Worm (Caenorhabditis elegans) whole organism, L1 larva: ENCODE results near the gene vit-4.

Experiments
- C34B4.2 ChIP-seq: sonication (generic microtip); optimal IDR thresholded peaks from 2 replicates; lab custom pipeline; 2017; ENCODE audit warnings: mild to moderate bottlenecking, missing genetic modification characterization, missing compliant biosample characterization
- F16B12.6 ChIP-seq: fragments of 150-350 bp; optimal IDR thresholded peaks from 2 replicates; lab custom pipeline; 2014; ENCODE audit warnings: missing biosample characterization, missing genetic modification characterization
- aha-1 ChIP-seq: fragments of 150-350 bp; optimal IDR thresholded peaks from 2 replicates; lab custom pipeline; 2014; ENCODE audit warnings: missing biosample characterization, missing genetic modification characterization
- alr-1 ChIP-seq: fragments of 200-800 bp; sonication (Bioruptor generic); optimal IDR thresholded peaks from 2 replicates; lab custom pipeline; 2018; ENCODE audit warnings: borderline replicate concordance, mild to moderate bottlenecking, missing genetic modification characterization, missing compliant biosample characterization
- aly-2 ChIP-seq: fragments of 150-350 bp; optimal IDR thresholded peaks from 2 replicates; lab custom pipeline; 2014; ENCODE audit warnings: missing biosample characterization, missing genetic modification characterization
- blmp-1 ChIP-seq: fragments of 150-350 bp; optimal IDR thresholded peaks from 2 replicates; lab custom pipeline; 2014; ENCODE audit warnings: missing biosample characterization, missing genetic modification characterization
- ceh-63 ChIP-seq: fragments of 200-800 bp; sonication (Bioruptor generic); optimal IDR thresholded peaks from 2 replicates; lab custom pipeline; 2018; ENCODE audit warnings: mild to moderate bottlenecking, missing genetic modification characterization, missing compliant biosample characterization
- ceh-8 ChIP-seq: fragments of 200-800 bp; sonication (Bioruptor generic); optimal IDR thresholded peaks from 2 replicates; lab custom pipeline; 2018; ENCODE audit warnings: mild to moderate bottlenecking, missing genetic modification characterization, moderate library complexity, missing compliant biosample characterization
- efl-1 ChIP-seq, 4 experiments: fragments of 150-350 bp; optimal IDR thresholded peaks in 3 of 4; peaks in 1 of 4; 1 replicate in 1 of 4; 2 replicates in 3 of 4; lab custom pipeline; 2014; ENCODE audit warnings: missing biosample characterization in 2 of 4, missing genetic modification characterization in 2 of 4, missing genetic modification reagents in 2 of 4
- elt-2 ChIP-seq: sonication (generic microtip); optimal IDR thresholded peaks from 2 replicates; lab custom pipeline; 2016; ENCODE audit warnings: missing genetic modification characterization, mild to moderate bottlenecking, inconsistent platforms, missing compliant biosample characterization, missing genetic modification reagents
- elt-3 ChIP-seq, 6 experiments: fragments of 150-350 bp in 1 of 6; sonication (generic microtip); optimal IDR thresholded peaks; 2 replicates each; lab custom pipeline; 2017 to 2018; ENCODE audit warnings: missing biosample characterization in 6 of 6, missing genetic modification characterization in 6 of 6, inconsistent platforms in 1 of 6
- fkh-8 ChIP-seq: sonication (generic microtip); optimal IDR thresholded peaks from 2 replicates; lab custom pipeline; 2016; ENCODE audit warnings: mild to moderate bottlenecking, missing genetic modification characterization, missing compliant biosample characterization
- hlh-17 ChIP-seq: fragments of 200-800 bp; sonication (Bioruptor generic); optimal IDR thresholded peaks from 2 replicates; lab custom pipeline; 2018; ENCODE audit warnings: missing genetic modification characterization, mild to moderate bottlenecking, missing compliant biosample characterization, moderate library complexity, borderline replicate concordance
- hlh-4 ChIP-seq: sonication (generic microtip); optimal IDR thresholded peaks from 2 replicates; lab custom pipeline; 2016; ENCODE audit warnings: mild to moderate bottlenecking, missing genetic modification characterization, missing compliant biosample characterization
- irx-1 ChIP-seq: sonication (generic microtip); optimal IDR thresholded peaks from 2 replicates; lab custom pipeline; 2016; ENCODE audit warnings: missing genetic modification characterization, missing compliant biosample characterization
- isw-1 ChIP-seq: fragments of 200-800 bp; sonication (Bioruptor generic); IDR thresholded peaks from 2 replicates; pipeline ENCODE4 v1.3.6; 2022; ENCODE audit warnings: missing genetic modification characterization, missing compliant biosample characterization
- jun-1 ChIP-seq: fragments of 150-350 bp; optimal IDR thresholded peaks from 2 replicates; lab custom pipeline; 2014; ENCODE audit warnings: missing biosample characterization, missing genetic modification reagents, missing genetic modification characterization
- lin-13 ChIP-seq: fragments of 150-350 bp; optimal IDR thresholded peaks from 2 replicates; lab custom pipeline; 2014; ENCODE audit warnings: missing biosample characterization, missing genetic modification reagents, missing genetic modification characterization
- lin-14 ChIP-seq: fragments of 200-800 bp; sonication (Bioruptor generic); optimal IDR thresholded peaks from 2 replicates; lab custom pipeline; 2018; ENCODE audit warnings: mild to moderate bottlenecking, missing genetic modification characterization, moderate library complexity, missing compliant biosample characterization
- lin-35 ChIP-seq, 2 experiments: fragments of 150-350 bp; optimal IDR thresholded peaks; 2 replicates each; lab custom pipeline; 2014; ENCODE audit warnings: missing biosample characterization in 2 of 2, missing genetic modification characterization in 2 of 2, missing genetic modification reagents in 2 of 2
- lir-3 ChIP-seq: sonication (generic microtip); optimal IDR thresholded peaks from 2 replicates; lab custom pipeline; 2016; ENCODE audit warnings: mild to moderate bottlenecking, missing genetic modification characterization, moderate library complexity, missing compliant biosample characterization; ENCODE audit not compliant: poor library complexity
- lsy-2 ChIP-seq, 2 experiments: fragments of 150-350 bp; optimal IDR thresholded peaks; 2 replicates each; lab custom pipeline; 2014; ENCODE audit warnings: missing biosample characterization in 2 of 2, missing genetic modification characterization in 2 of 2
- mdl-1 ChIP-seq, 2 experiments: fragments of 150-350 bp; optimal IDR thresholded peaks; 2 replicates each; lab custom pipeline; 2014 to 2017; ENCODE audit warnings: missing biosample characterization in 2 of 2, missing genetic modification characterization in 2 of 2, inconsistent platforms in 1 of 2
- mef-2 ChIP-seq: fragments of 150-350 bp; optimal IDR thresholded peaks from 2 replicates; lab custom pipeline; 2014; ENCODE audit warnings: missing biosample characterization, missing genetic modification characterization
- mep-1 ChIP-seq: fragments of 150-350 bp; optimal IDR thresholded peaks from 2 replicates; lab custom pipeline; 2014; ENCODE audit warnings: missing biosample characterization, missing genetic modification characterization
- nhr-12 ChIP-seq: sonication (generic microtip); optimal IDR thresholded peaks from 2 replicates; lab custom pipeline; 2017; ENCODE audit warnings: missing biosample characterization, missing genetic modification characterization
- nhr-237 ChIP-seq: fragments of 150-350 bp; optimal IDR thresholded peaks from 2 replicates; lab custom pipeline; 2014; ENCODE audit warnings: missing biosample characterization, missing genetic modification characterization
- nhr-47 ChIP-seq: sonication (generic microtip); optimal IDR thresholded peaks from 2 replicates; lab custom pipeline; 2016; ENCODE audit warnings: mild to moderate bottlenecking, missing genetic modification characterization, moderate library complexity, missing compliant biosample characterization
- nhr-71 ChIP-seq: sonication (generic microtip); optimal IDR thresholded peaks from 2 replicates; lab custom pipeline; 2016; ENCODE audit warnings: mild to moderate bottlenecking, missing genetic modification characterization, moderate library complexity, missing compliant biosample characterization
- nhr-76 ChIP-seq: sonication (generic microtip); optimal IDR thresholded peaks from 2 replicates; lab custom pipeline; 2017; ENCODE audit warnings: missing biosample characterization, missing genetic modification characterization
- nhr-85 ChIP-seq: sonication (generic microtip); peaks from one replicate; lab custom pipeline; 2016; ENCODE audit warnings: missing genetic modification characterization, inconsistent platforms, missing compliant biosample characterization
- nhr-90 ChIP-seq: sonication (generic microtip); optimal IDR thresholded peaks from 2 replicates; lab custom pipeline; 2016; ENCODE audit warnings: mild to moderate bottlenecking, missing genetic modification characterization, missing compliant biosample characterization; ENCODE audit not compliant: poor library complexity
- pag-3 ChIP-seq: sonication (generic microtip); optimal IDR thresholded peaks from 2 replicates; lab custom pipeline; 2017; ENCODE audit warnings: missing genetic modification characterization, mild to moderate bottlenecking, missing compliant biosample characterization, antibody characterized with exemption, borderline replicate concordance; ENCODE audit not compliant: insufficient read depth
- pax-3 ChIP-seq: fragments of 200-800 bp; sonication (Bioruptor generic); optimal IDR thresholded peaks from 2 replicates; lab custom pipeline; 2018; ENCODE audit warnings: mild to moderate bottlenecking, missing genetic modification characterization, moderate library complexity, missing compliant biosample characterization
- pqm-1 ChIP-seq: sonication (generic microtip); optimal IDR thresholded peaks from 3 replicates; lab custom pipeline; 2017; ENCODE audit warnings: missing biosample characterization, missing genetic modification characterization
- snpc-4 ChIP-seq: fragments of 150-350 bp; optimal IDR thresholded peaks from 2 replicates; lab custom pipeline; 2014; ENCODE audit warnings: missing biosample characterization, missing genetic modification characterization
- sup-37 ChIP-seq: fragments of 200-800 bp; sonication (Bioruptor generic); optimal IDR thresholded peaks from 2 replicates; lab custom pipeline; 2018; ENCODE audit warnings: mild to moderate bottlenecking, missing genetic modification characterization, missing compliant biosample characterization
- swsn-7 ChIP-seq: sonication (generic microtip); optimal IDR thresholded peaks from 2 replicates; lab custom pipeline; 2016; ENCODE audit warnings: missing genetic modification characterization, missing compliant biosample characterization
- tlp-1 ChIP-seq: fragments of 150-350 bp; optimal IDR thresholded peaks from 2 replicates; lab custom pipeline; 2014; ENCODE audit warnings: missing biosample characterization, missing genetic modification characterization
- unc-130 ChIP-seq: fragments of 150-350 bp; optimal IDR thresholded peaks from 2 replicates; lab custom pipeline; 2017; ENCODE audit warnings: missing biosample characterization, missing genetic modification characterization, inconsistent platforms
- unc-30 ChIP-seq: sonication (generic microtip); optimal IDR thresholded peaks from 2 replicates; lab custom pipeline; 2017; ENCODE audit warnings: missing biosample characterization, missing genetic modification characterization
- vab-15 ChIP-seq: sonication (generic microtip); optimal IDR thresholded peaks from 2 replicates; lab custom pipeline; 2017; ENCODE audit warnings: missing genotype, mild to moderate bottlenecking, missing genetic modification characterization, missing compliant biosample characterization
- ztf-11 ChIP-seq, 2 experiments: sonication (generic microtip); optimal IDR thresholded peaks; 2 replicates each; lab custom pipeline; 2016 to 2017; ENCODE audit warnings: missing genetic modification characterization in 2 of 2, missing biosample characterization in 1 of 2, missing compliant biosample characterization in 1 of 2

vit-4 gene

ce11 chrX:3576239-3576638, 12.5 kb upstream of the vit-4 start, which contains the start of gene ckc-1:
Gene ckc-1, plus strand, starts transcription at chrX:3576606.
- TF ChIP-seq mef-2 (no peak), nhr-12 (tag; lab: Kevin White, UChicago) (no peak), nhr-237 (tag; lab: Kevin White, UChicago) (no peak), nhr-71 (tag; lab: Kevin White, UChicago) (peak; percentile 10), elt-3 (tag; optimal IDR thresholded peaks at IDR 0.05; lab: Kevin White, UChicago) (peak in 3 of 6 experiments; percentile 13 to 63 (median 33)), aly-2 (tag; lab: Kevin White, UChicago) (no peak), lin-13 (GFP tag; lab: Kevin White, UChicago) (no peak), aha-1 (tag; lab: Kevin White, UChicago) (no peak), pqm-1 (tag; lab: Kevin White, UChicago) (peak; percentile 87), nhr-90 (tag; lab: Kevin White, UChicago) (peak; percentile 31), vab-15 (no peak), unc-130 (tag; lab: Kevin White, UChicago) (no peak), lin-14 (GFP tag; lab: Kevin White, UChicago) (peak; percentile 29), C34B4.2 (tag; lab: Kevin White, UChicago) (no peak), pag-3 (no peak), hlh-4 (tag; lab: Kevin White, UChicago) (no peak), lsy-2 (tag; optimal IDR thresholded peaks at IDR 0.05; lab: Kevin White, UChicago) (peak in 1 of 2 experiments; percentile 36), isw-1 (GFP tag; lab: Robert Waterston, UW) (no peak), nhr-85 (tag; lab: Kevin White, UChicago) (no peak), mep-1 (tag; lab: Kevin White, UChicago) (peak; percentile 6), sup-37 (GFP tag; lab: Kevin White, UChicago) (no peak), jun-1 (tag; lab: Kevin White, UChicago) (no peak), efl-1 (optimal IDR thresholded peaks at IDR 0.05; lab: Kevin White, UChicago) (no peak), efl-1 (GFP tag; optimal IDR thresholded peaks at IDR 0.05 in 1 of 2; lab: Kevin White, UChicago) (no peak), lir-3 (tag; lab: Kevin White, UChicago) (no peak), tlp-1 (tag; lab: Kevin White, UChicago) (peak; percentile 43), F16B12.6 (no peak), hlh-17 (GFP tag; lab: Kevin White, UChicago) (no peak), ceh-63 (GFP tag; lab: Kevin White, UChicago) (no peak), ceh-8 (GFP tag; lab: Kevin White, UChicago) (no peak), nhr-76 (tag; lab: Kevin White, UChicago) (no peak), blmp-1 (tag; lab: Kevin White, UChicago) (no peak), pax-3 (tag; lab: Kevin White, UChicago) (no peak), unc-30 (tag; lab: Kevin White, UChicago) (no peak), elt-2 (tag; lab: Kevin White, UChicago) (peak; percentile 98), irx-1 (tag; lab: Kevin White, UChicago) (no peak), mdl-1 (tag; optimal IDR thresholded peaks at IDR 0.05; lab: Kevin White, UChicago) (no peak), alr-1 (tag; lab: Kevin White, UChicago) (no peak), lin-35 (GFP tag; optimal IDR thresholded peaks at IDR 0.05; lab: Kevin White, UChicago) (peak in 1 of 2 experiments; percentile 35), snpc-4 (tag; lab: Kevin White, UChicago) (no peak), fkh-8 (tag; lab: Kevin White, UChicago) (no peak), nhr-47 (no peak), ztf-11 (tag; optimal IDR thresholded peaks at IDR 0.05; lab: Kevin White, UChicago) (no peak), swsn-7 (no peak)
